Fruit fly (Drosophila melanogaster) whole organism, embryonic: ENCODE results near the gene MED28.

Experiments used
- ATbp ChIP-seq: fragments of 200-800 bp; sonication (Bioruptor generic); optimal IDR thresholded peaks from 2 replicates; lab custom pipeline; 2017; ENCODE audit warnings: missing biosample characterization, mild to moderate bottlenecking, missing genetic modification characterization, missing genetic modification reagents
- Bdp1 ChIP-seq: fragments of 200-800 bp; sonication (Bioruptor generic); optimal IDR thresholded peaks from 3 replicates; lab custom pipeline; 2016; ENCODE audit warnings: missing biosample characterization, missing genetic modification characterization
- CG1024 ChIP-seq: fragments of 200-800 bp; sonication (Bioruptor generic); IDR thresholded peaks from 2 replicates; pipeline ENCODE4 v1.3.6; 2022; ENCODE audit warnings: missing biosample characterization, missing genetic modification characterization
- CG10267 ChIP-seq: fragments of 200-800 bp; sonication (Bioruptor generic); optimal IDR thresholded peaks from 2 replicates; lab custom pipeline; 2018; ENCODE audit warnings: missing biosample characterization, mild to moderate bottlenecking, missing genetic modification characterization, moderate library complexity
- CG12299 ChIP-seq: fragments of 200-800 bp; sonication (Bioruptor generic); optimal IDR thresholded peaks from 2 replicates; lab custom pipeline; 2018; ENCODE audit warnings: missing biosample characterization, mild to moderate bottlenecking, missing genetic modification characterization
- CG14050 ChIP-seq: fragments of 200-800 bp; sonication (Bioruptor generic); IDR thresholded peaks from 3 replicates; pipeline ENCODE4 v1.3.6; 2022; ENCODE audit warnings: missing biosample characterization, missing genetic modification characterization
- CG1603 ChIP-seq: fragments of 200-800 bp; sonication (Bioruptor generic); optimal IDR thresholded peaks from 2 replicates; lab custom pipeline; 2019; ENCODE audit warnings: missing biosample characterization, mild to moderate bottlenecking, missing genetic modification characterization, moderate library complexity
- CG18262 ChIP-seq: fragments of 200-800 bp; optimal IDR thresholded peaks from 3 replicates; lab custom pipeline; 2019; ENCODE audit warnings: missing biosample characterization, mild to moderate bottlenecking, missing genetic modification characterization, moderate library complexity
- CG18764 ChIP-seq: fragments of 200-800 bp; sonication (Bioruptor generic); optimal IDR thresholded peaks from 3 replicates; lab custom pipeline; 2016; ENCODE audit warnings: missing biosample characterization, missing genetic modification characterization
- CG30020 ChIP-seq: fragments of 200-800 bp; optimal IDR thresholded peaks from 2 replicates; lab custom pipeline; 2019; ENCODE audit warnings: missing biosample characterization, mild to moderate bottlenecking, missing genetic modification characterization, moderate library complexity
- CG32767 ChIP-seq: fragments of 200-800 bp; sonication (Bioruptor generic); IDR thresholded peaks from 2 replicates; pipeline ENCODE4 v1.3.6; 2022; ENCODE audit warnings: missing biosample characterization, missing genetic modification characterization
- CG4730 ChIP-seq: fragments of 200-800 bp; sonication (Bioruptor generic); IDR thresholded peaks from 2 replicates; pipeline ENCODE4 v1.3.6; 2022; ENCODE audit warnings: missing biosample characterization, missing genetic modification characterization
- CG6791 ChIP-seq: fragments of 200-800 bp; sonication (Bioruptor generic); IDR thresholded peaks from 3 replicates; pipeline ENCODE4 v1.3.6; 2022; ENCODE audit warnings: missing biosample characterization, missing genetic modification characterization; ENCODE audit not compliant: partially characterized antibody
- CG9727 ChIP-seq: fragments of 200-800 bp; sonication (Bioruptor generic); optimal IDR thresholded peaks from 3 replicates; lab custom pipeline; 2017; ENCODE audit warnings: missing biosample characterization, mild to moderate bottlenecking, missing genetic modification characterization
- Chrac-16 ChIP-seq: fragments of 200-800 bp; sonication (Bioruptor generic); optimal IDR thresholded peaks from 3 replicates; lab custom pipeline; 2016; ENCODE audit warnings: missing biosample characterization, missing genetic modification characterization
- CkIIα-i1 ChIP-seq: fragments of 200-800 bp; sonication (Bioruptor generic); IDR thresholded peaks from 2 replicates; pipeline ENCODE4 v1.3.6; 2022; ENCODE audit warnings: missing biosample characterization, missing genetic modification characterization
- D ChIP-seq, 2 experiments: fragments of 200-800 bp in 1 of 2; fragments of >200 bp in 1 of 2; sonication (Bioruptor generic) in 1 of 2; optimal IDR thresholded peaks; 2 replicates in 1 of 2; 3 replicates in 1 of 2; lab custom pipeline; 2017; ENCODE audit warnings: mild to moderate bottlenecking in 1 of 2, missing biosample characterization in 1 of 2, missing genetic modification characterization in 1 of 2, missing genetic modification reagents in 1 of 2
- Dfd ChIP-seq, 2 experiments: fragments of >200 bp; optimal IDR thresholded peaks; 2 replicates each; lab custom pipeline; 2017; ENCODE audit warnings: missing biosample characterization in 2 of 2, missing genetic modification characterization in 2 of 2
- Doc3 ChIP-seq: fragments of 200-800 bp; sonication (Bioruptor generic); IDR thresholded peaks from 3 replicates; pipeline ENCODE4 v1.3.6; 2022; ENCODE audit warnings: missing biosample characterization, missing genetic modification characterization; ENCODE audit not compliant: partially characterized antibody
- E2f1 ChIP-seq: fragments of 200-800 bp; sonication (Bioruptor generic); IDR thresholded peaks from 2 replicates; pipeline ENCODE4 v1.3.6; 2022; ENCODE audit warnings: missing biosample characterization, missing genetic modification characterization
- HLH3B ChIP-seq: fragments of 200-800 bp; sonication (Bioruptor generic); IDR thresholded peaks from 2 replicates; pipeline ENCODE4 v1.3.6; 2022; ENCODE audit warnings: missing biosample characterization, missing genetic modification characterization
- Lhr ChIP-seq: fragments of 200-800 bp; sonication (Bioruptor generic); optimal IDR thresholded peaks from 3 replicates; lab custom pipeline; 2017; ENCODE audit warnings: mild to moderate bottlenecking, missing biosample characterization, missing genetic modification reagents, missing genetic modification characterization
- Lpt ChIP-seq: fragments of >200 bp; optimal IDR thresholded peaks from 2 replicates; lab custom pipeline; 2018; ENCODE audit warnings: missing biosample characterization, missing genetic modification characterization
- Mes4 ChIP-seq: fragments of 200-800 bp; sonication (Bioruptor generic); optimal IDR thresholded peaks from 2 replicates; lab custom pipeline; 2016; ENCODE audit warnings: missing biosample characterization, missing genetic modification characterization
- Myb ChIP-seq: fragments of 200-800 bp; sonication (Bioruptor generic); optimal IDR thresholded peaks from 2 replicates; lab custom pipeline; 2016; ENCODE audit warnings: missing biosample characterization, missing genetic modification characterization
- NFAT ChIP-seq: fragments of 200-800 bp; sonication (Bioruptor generic); IDR thresholded peaks from 2 replicates; pipeline ENCODE4 v1.3.6; 2022; ENCODE audit warnings: missing biosample characterization, missing genetic modification characterization
- TFAM ChIP-seq: fragments of 200-800 bp; sonication (Bioruptor generic); optimal IDR thresholded peaks from 2 replicates; lab custom pipeline; 2017; ENCODE audit warnings: missing biosample characterization, missing genetic modification characterization, inconsistent platforms
- Tbp ChIP-seq: fragments of >200 bp; optimal IDR thresholded peaks from 2 replicates; lab custom pipeline; 2018; ENCODE audit warnings: missing biosample characterization, missing genetic modification characterization
- bab2 ChIP-seq: fragments of 200-800 bp; sonication (Bioruptor generic); optimal IDR thresholded peaks from 2 replicates; lab custom pipeline; 2016; ENCODE audit warnings: missing biosample characterization, missing genetic modification characterization
- bbx ChIP-seq: fragments of 200-800 bp; sonication (Bioruptor generic); IDR thresholded peaks from 2 replicates; pipeline ENCODE4 v1.3.6; 2022; ENCODE audit warnings: missing biosample characterization, missing genetic modification characterization; ENCODE audit not compliant: partially characterized antibody
- cad ChIP-seq: fragments of >200 bp; optimal IDR thresholded peaks from 2 replicates; lab custom pipeline; 2017; ENCODE audit warnings: missing biosample characterization, missing genetic modification characterization
- croc ChIP-seq: fragments of 200-800 bp; sonication (Bioruptor generic); conservative IDR thresholded peaks from 3 replicates; pipeline ENCODE4 v1.3.6; 2022; ENCODE audit warnings: missing biosample characterization, missing genetic modification characterization
- fd64A ChIP-seq: fragments of 200-800 bp; sonication (Bioruptor generic); optimal IDR thresholded peaks from 3 replicates; lab custom pipeline; 2018; ENCODE audit warnings: missing biosample characterization, mild to moderate bottlenecking, missing genetic modification characterization
- gt ChIP-seq: fragments of 200-800 bp; sonication (Bioruptor generic); IDR thresholded peaks from 2 replicates; pipeline ENCODE4 v1.3.6; 2022; ENCODE audit warnings: missing biosample characterization, missing genetic modification characterization
- inv ChIP-seq: fragments of 200-800 bp; sonication (Bioruptor generic); IDR thresholded peaks from 2 replicates; pipeline ENCODE4 v1.3.6; 2022; ENCODE audit warnings: missing biosample characterization, missing genetic modification characterization; ENCODE audit not compliant: partially characterized antibody
- kni ChIP-seq: fragments of 200-800 bp; sonication (Bioruptor generic); optimal IDR thresholded peaks from 3 replicates; lab custom pipeline; 2017; ENCODE audit warnings: mild to moderate bottlenecking, missing biosample characterization, missing genetic modification reagents, missing genetic modification characterization
- lbe ChIP-seq: fragments of 200-800 bp; sonication (Bioruptor generic); optimal IDR thresholded peaks from 2 replicates; lab custom pipeline; 2016; ENCODE audit warnings: missing biosample characterization, mild to moderate bottlenecking, missing genetic modification characterization
- lola ChIP-seq, 3 experiments: fragments of >200 bp in 2 of 3; fragments of 200-800 bp in 1 of 3; sonication (Bioruptor generic) in 1 of 3; optimal IDR thresholded peaks; 2 replicates each; lab custom pipeline; 2017 to 2019; ENCODE audit warnings: missing biosample characterization in 3 of 3, missing genetic modification characterization in 3 of 3, mild to moderate bottlenecking in 1 of 3, moderate library complexity in 1 of 3
- mam ChIP-seq: fragments of 200-800 bp; sonication (Bioruptor generic); optimal IDR thresholded peaks from 3 replicates; lab custom pipeline; 2016; ENCODE audit warnings: missing biosample characterization, missing genetic modification characterization
- nmo ChIP-seq: fragments of 200-800 bp; sonication (Bioruptor generic); optimal IDR thresholded peaks from 2 replicates; lab custom pipeline; 2018; ENCODE audit warnings: missing biosample characterization, mild to moderate bottlenecking, missing genetic modification characterization, moderate library complexity
- pb ChIP-seq: fragments of 200-800 bp; sonication (Bioruptor generic); optimal IDR thresholded peaks from 3 replicates; lab custom pipeline; 2016; ENCODE audit warnings: missing biosample characterization, missing genetic modification characterization
- pfk ChIP-seq: fragments of 200-800 bp; sonication (Bioruptor generic); optimal IDR thresholded peaks from 2 replicates; lab custom pipeline; 2018; ENCODE audit warnings: missing biosample characterization, mild to moderate bottlenecking, missing genetic modification characterization, moderate library complexity
- pzg ChIP-seq: fragments of 200-800 bp; sonication (Bioruptor generic); optimal IDR thresholded peaks from 3 replicates; lab custom pipeline; 2018; ENCODE audit warnings: missing biosample characterization, mild to moderate bottlenecking, missing genetic modification characterization, moderate library complexity
- row ChIP-seq: fragments of 200-800 bp; sonication (Bioruptor generic); IDR thresholded peaks from 3 replicates; pipeline ENCODE4 v1.3.6; 2022; ENCODE audit warnings: missing biosample characterization, missing genetic modification characterization
- sob ChIP-seq: fragments of 200-800 bp; sonication (Bioruptor generic); IDR thresholded peaks from 2 replicates; pipeline ENCODE4 v1.3.6; 2022; ENCODE audit warnings: missing biosample characterization, missing genetic modification characterization
- sr ChIP-seq: fragments of 200-800 bp; sonication (Bioruptor generic); IDR thresholded peaks from 3 replicates; pipeline ENCODE4 v1.3.6; 2022; ENCODE audit warnings: missing biosample characterization, missing genetic modification characterization
- ssp ChIP-seq: fragments of 200-800 bp; sonication (Bioruptor generic); IDR thresholded peaks from 2 replicates; pipeline ENCODE4 v1.3.6; 2022; ENCODE audit warnings: missing biosample characterization, missing genetic modification characterization
- stwl ChIP-seq: fragments of 200-800 bp; sonication (Bioruptor generic); optimal IDR thresholded peaks from 3 replicates; lab custom pipeline; 2018; ENCODE audit warnings: missing biosample characterization, mild to moderate bottlenecking, missing genetic modification characterization, moderate library complexity
- tio ChIP-seq: fragments of 200-800 bp; sonication (Bioruptor generic); optimal IDR thresholded peaks from 2 replicates; lab custom pipeline; 2017; ENCODE audit warnings: missing biosample characterization, missing genetic modification characterization, inconsistent platforms
- unpg ChIP-seq: fragments of 200-800 bp; sonication (Bioruptor generic); optimal IDR thresholded peaks from 3 replicates; lab custom pipeline; 2018; ENCODE audit warnings: missing biosample characterization, mild to moderate bottlenecking, missing genetic modification characterization, moderate library complexity
- wek ChIP-seq: fragments of 200-800 bp; sonication (Bioruptor generic); optimal IDR thresholded peaks from 3 replicates; lab custom pipeline; 2018; ENCODE audit warnings: missing biosample characterization, mild to moderate bottlenecking, missing genetic modification characterization, moderate library complexity

MED28 gene

DNA sequence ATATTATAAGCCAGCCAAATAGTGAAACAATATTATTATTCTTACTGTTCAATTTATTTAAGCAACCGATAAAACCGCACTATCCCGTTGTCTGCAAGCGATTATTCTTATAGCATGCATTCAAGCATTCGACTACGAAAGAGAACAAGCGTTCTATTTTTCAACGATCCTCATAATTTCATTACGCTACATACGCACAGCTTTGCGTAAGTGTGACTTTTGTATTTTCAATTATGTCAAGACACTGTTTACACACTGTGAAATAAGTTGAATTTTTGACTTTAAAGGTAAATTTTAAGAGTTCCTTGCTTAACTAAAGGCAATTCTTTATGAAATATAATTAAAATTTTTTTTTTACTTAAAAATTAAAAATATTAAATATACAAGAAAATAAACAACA, 18.3 kb downstream of the MED28 start, which contains the start of gene CG33494:
Gene CG33494, minus strand, starts transcription at position 90 of the 400 bp plus-strand sequence.
- TF ChIP-seq nmo (GFP tag; lab: Kevin White, UChicago) (peak; percentile 0), kni (GFP tag; lab: Kevin White, UChicago) (no peak), sob (GFP tag; lab: Robert Waterston, UW) (no peak), inv (no peak), CG10267 (tag; lab: Kevin White, UChicago) (no peak), tio (no peak), lola (GFP tag; optimal IDR thresholded peaks at IDR 0.05; lab: Kevin White, UChicago) (no peak), gt (GFP tag; lab: Robert Waterston, UW) (no peak), Myb (GFP tag; lab: Kevin White, UChicago) (no peak), ssp (GFP tag; lab: Robert Waterston, UW) (peak; percentile 95), CG6791 (GFP tag; lab: Robert Waterston, UW) (0 out of 3 replicates have a peak, but pooled peaks have one; percentile 24), NFAT (GFP tag; lab: Robert Waterston, UW) (no peak), CkIIα-i1 (no peak), HLH3B (GFP tag; lab: Robert Waterston, UW) (no peak), E2f1 (no peak), wek (GFP tag; lab: Kevin White, UChicago) (no peak), Tbp (GFP tag; lab: Kevin White, UChicago) (no peak), sr (GFP tag; lab: Robert Waterston, UW) (no peak), TFAM (GFP tag; lab: Kevin White, UChicago) (no peak), croc (no peak), Bdp1 (GFP tag; lab: Kevin White, UChicago) (no peak), lbe (GFP tag; lab: Kevin White, UChicago) (no peak), ATbp (no peak), mam (GFP tag; lab: Kevin White, UChicago) (no peak), CG14050 (GFP tag; lab: Robert Waterston, UW) (no peak), Doc3 (GFP tag; lab: Robert Waterston, UW) (no peak), CG1024 (peak; percentile 83), CG9727 (GFP tag; lab: Kevin White, UChicago) (no peak), fd64A (GFP tag; lab: Kevin White, UChicago) (no peak), pb (GFP tag; lab: Kevin White, UChicago) (no peak), CG18262 (tag; lab: Kevin White, UChicago) (no peak), CG4730 (GFP tag; lab: Robert Waterston, UW) (no peak), CG12299 (tag; lab: Kevin White, UChicago) (no peak), Lpt (no peak), CG1603 (peak; percentile 24), Chrac-16 (no peak), row (GFP tag; lab: Robert Waterston, UW) (peak; percentile 38; the same call in 1 of the 3 replicates), Lhr (GFP tag; lab: Kevin White, UChicago) (no peak), cad (GFP tag; lab: Kevin White, UChicago) (no peak), Dfd (GFP tag; optimal IDR thresholded peaks at IDR 0.05; lab: Kevin White, UChicago) (peak in 1 of 2 experiments; percentile 57), CG32767 (GFP tag; lab: Robert Waterston, UW) (no peak), pfk (peak; percentile 59), CG30020 (tag; lab: Kevin White, UChicago) (peak; percentile 86), bab2 (GFP tag; lab: Kevin White, UChicago) (no peak), stwl (tag; lab: Kevin White, UChicago) (peak; percentile 20), unpg (GFP tag; lab: Kevin White, UChicago) (no peak), CG18764 (GFP tag; lab: Kevin White, UChicago) (no peak), Mes4 (no peak), pzg (GFP tag; lab: Kevin White, UChicago) (peak; percentile 15), bbx (no peak), D (optimal IDR thresholded peaks at IDR 0.05; lab: Kevin White, UChicago) (no peak), D (GFP tag; optimal IDR thresholded peaks at IDR 0.05; lab: Kevin White, UChicago) (no peak)
